Worm (Caenorhabditis elegans): ENCODE data around the gene nhr-162.

nhr-162 gene

DNA sequence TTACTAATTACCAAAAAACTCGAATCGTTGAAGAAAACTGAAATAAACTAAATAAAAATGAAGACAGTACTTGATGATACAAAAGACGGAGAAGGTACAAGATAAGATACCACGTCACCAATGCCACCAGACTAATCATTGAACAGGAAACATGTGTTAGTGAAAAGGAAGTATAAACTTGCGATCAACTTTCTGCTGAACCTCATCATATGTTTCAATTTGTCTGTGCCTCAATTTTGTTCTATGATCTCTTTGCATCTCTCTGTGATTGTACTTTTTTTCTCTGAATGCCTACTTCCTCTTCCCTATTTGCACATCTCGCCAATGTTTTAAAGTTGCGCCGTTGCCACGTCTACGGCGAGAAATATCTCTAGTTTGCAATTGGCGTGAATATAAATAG is 2.3 kb upstream of the nhr-162 start (continued):
- TF ChIP-seq dpl-1 (GFP tag; optimal IDR thresholded peaks at IDR 0.05) (peak in 1 of 3 experiments; percentile 12), nhr-12 (tag; optimal IDR thresholded peaks at IDR 0.05) (no peak), efl-1 (optimal IDR thresholded peaks at IDR 0.05) (no peak), efl-1 (GFP tag; optimal IDR thresholded peaks at IDR 0.05 in 1 of 2) (peak in 1 of 2 experiments; percentile 76), C34B4.2 (tag; optimal IDR thresholded peaks at IDR 0.05) (no peak), ztf-4 (tag; optimal IDR thresholded peaks at IDR 0.05) (no peak), nhr-11 (tag; optimal IDR thresholded peaks at IDR 0.05) (no peak), fkh-4 (tag; optimal IDR thresholded peaks at IDR 0.05; ENCODE audit: borderline replicate concordance) (no peak), nhr-47 (tag; optimal IDR thresholded peaks at IDR 0.05) (peak; percentile 61), tbx-2 (tag; optimal IDR thresholded peaks at IDR 0.05) (peak; percentile 78), nhr-76 (tag; optimal IDR thresholded peaks at IDR 0.05) (no peak), sptf-1 (tag; optimal IDR thresholded peaks at IDR 0.05) (no peak), Y116A8C.19 (tag; optimal IDR thresholded peaks at IDR 0.05; ENCODE audit: borderline replicate concordance) (no peak), rnt-1 (tag; optimal IDR thresholded peaks at IDR 0.05) (no peak), C04F5.9 (tag; optimal IDR thresholded peaks at IDR 0.05) (no peak), lin-15B (tag; optimal IDR thresholded peaks at IDR 0.05) (no peak), snu-23 (GFP tag; optimal IDR thresholded peaks at IDR 0.05) (peak; percentile 71), ceh-63 (GFP tag; optimal IDR thresholded peaks at IDR 0.05) (no peak), lsy-2 (tag; optimal IDR thresholded peaks at IDR 0.05) (peak; percentile 22 to 24), pag-3 (tag; optimal IDR thresholded peaks at IDR 0.05; ENCODE audit: borderline replicate concordance, insufficient read depth) (no peak), hlh-17 (GFP tag; optimal IDR thresholded peaks at IDR 0.05; ENCODE audit: borderline replicate concordance) (no peak), unc-62 (GFP tag; optimal IDR thresholded peaks at IDR 0.05) (no peak), unc-98 (GFP tag; IDR thresholded peaks at IDR 0.05) (no peak), nhr-237 (tag; optimal IDR thresholded peaks at IDR 0.05) (peak; percentile 37), alr-1 (tag; optimal IDR thresholded peaks at IDR 0.05; ENCODE audit: borderline replicate concordance) (no peak), sup-37 (GFP tag; optimal IDR thresholded peaks at IDR 0.05) (no peak), tlp-1 (tag; optimal IDR thresholded peaks at IDR 0.05) (no peak), nhr-28 (tag; optimal IDR thresholded peaks at IDR 0.05) (no peak), lir-3 (tag; optimal IDR thresholded peaks at IDR 0.05; ENCODE audit: poor library complexity) (no peak), nhr-85 (tag) (peak; percentile 98), pax-3 (tag; optimal IDR thresholded peaks at IDR 0.05) (no peak), mdl-1 (tag; optimal IDR thresholded peaks at IDR 0.05) (peak in 1 of 2 experiments; percentile 33), nhr-71 (tag; optimal IDR thresholded peaks at IDR 0.05) (peak; percentile 85), snpc-4 (tag; optimal IDR thresholded peaks at IDR 0.05) (no peak), ztf-11 (tag; optimal IDR thresholded peaks at IDR 0.05) (no peak), zag-1 (tag; optimal IDR thresholded peaks at IDR 0.05) (no peak), lin-39 (tag; optimal IDR thresholded peaks at IDR 0.05) (no peak), ets-5 (GFP tag; IDR thresholded peaks at IDR 0.05) (no peak), ceh-88 (GFP tag; IDR thresholded peaks at IDR 0.05) (no peak), nhr-77 (tag; optimal IDR thresholded peaks at IDR 0.05) (no peak), vab-15 (tag; optimal IDR thresholded peaks at IDR 0.05) (no peak), egl-13 (tag; optimal IDR thresholded peaks at IDR 0.05) (no peak), lin-13 (GFP tag; optimal IDR thresholded peaks at IDR 0.05) (no peak)

DNA sequence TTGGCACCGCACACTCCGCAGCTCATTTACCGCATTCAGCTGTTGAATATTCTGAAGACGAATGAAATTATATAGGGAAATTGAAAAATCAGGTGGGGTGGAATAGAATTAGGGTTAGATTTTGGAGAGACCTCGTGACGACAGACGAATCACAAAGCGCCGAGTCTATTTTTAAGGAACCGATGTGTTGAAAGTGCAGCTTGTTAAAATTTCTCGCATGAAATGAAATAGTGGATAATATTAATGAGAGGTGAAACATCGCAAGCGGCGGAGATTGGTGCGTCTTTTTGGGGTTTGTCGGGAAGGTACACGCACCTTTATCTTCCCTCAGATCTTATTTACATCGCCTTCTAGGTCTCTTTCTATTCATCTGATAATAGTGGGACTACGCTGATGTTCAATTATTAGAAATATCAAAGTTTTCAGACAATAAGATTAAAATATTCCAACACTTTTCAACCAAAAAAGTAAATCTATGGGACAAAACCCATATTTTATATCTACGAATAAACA is 2.0 kb downstream of the nhr-162 start, which contains the start of gene nhr-140:
Gene nhr-140, minus strand, starts transcription at position 51 of the 513 bp plus-strand sequence.
- TF ChIP-seq skn-1 (tag; optimal IDR thresholded peaks at IDR 0.05) (no peak), nhr-85 (tag) (peak; percentile 60), fkh-8 (tag; optimal IDR thresholded peaks at IDR 0.05) (peak; percentile 21), efl-1 (optimal IDR thresholded peaks at IDR 0.05) (no peak), efl-1 (GFP tag; optimal IDR thresholded peaks at IDR 0.05 in 1 of 2) (peak in 1 of 2 experiments; percentile 1)
